Fruit fly (Drosophila melanogaster): ENCODE measurements around the gene CG10907.

DNA sequence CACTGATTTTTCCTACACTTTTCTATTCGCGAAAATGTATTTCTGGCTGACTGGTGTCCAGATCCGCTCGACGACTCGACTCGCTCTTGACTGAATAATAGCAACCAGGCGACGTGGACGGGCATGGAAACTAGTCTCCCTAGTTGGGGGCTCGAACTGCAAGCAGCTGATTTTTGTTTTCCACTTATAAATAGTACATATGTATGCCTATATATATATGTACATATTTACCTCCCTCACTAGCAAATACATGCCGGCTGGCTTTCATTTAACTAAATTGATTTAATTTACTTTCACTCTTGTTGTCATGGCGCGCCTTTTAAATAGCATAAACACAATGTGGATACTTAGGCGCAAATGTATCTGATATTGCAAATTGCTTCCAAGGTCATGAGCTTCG is 7.4 kb downstream of the CG10907 start, which contains the start of gene Gcat:
- no peak for TF ChIP-seq CG15336 (GFP tag; IDR thresholded peaks at IDR 0.05)
- no peak for TF ChIP-seq eg (GFP tag; IDR thresholded peaks at IDR 0.05)
- TF ChIP-seq Hr39 (GFP tag; optimal IDR thresholded peaks at IDR 0.05) = no peak
